Fruit fly (Drosophila melanogaster): ENCODE results near the gene SNF4Agamma.

SNF4Agamma gene

DNA sequence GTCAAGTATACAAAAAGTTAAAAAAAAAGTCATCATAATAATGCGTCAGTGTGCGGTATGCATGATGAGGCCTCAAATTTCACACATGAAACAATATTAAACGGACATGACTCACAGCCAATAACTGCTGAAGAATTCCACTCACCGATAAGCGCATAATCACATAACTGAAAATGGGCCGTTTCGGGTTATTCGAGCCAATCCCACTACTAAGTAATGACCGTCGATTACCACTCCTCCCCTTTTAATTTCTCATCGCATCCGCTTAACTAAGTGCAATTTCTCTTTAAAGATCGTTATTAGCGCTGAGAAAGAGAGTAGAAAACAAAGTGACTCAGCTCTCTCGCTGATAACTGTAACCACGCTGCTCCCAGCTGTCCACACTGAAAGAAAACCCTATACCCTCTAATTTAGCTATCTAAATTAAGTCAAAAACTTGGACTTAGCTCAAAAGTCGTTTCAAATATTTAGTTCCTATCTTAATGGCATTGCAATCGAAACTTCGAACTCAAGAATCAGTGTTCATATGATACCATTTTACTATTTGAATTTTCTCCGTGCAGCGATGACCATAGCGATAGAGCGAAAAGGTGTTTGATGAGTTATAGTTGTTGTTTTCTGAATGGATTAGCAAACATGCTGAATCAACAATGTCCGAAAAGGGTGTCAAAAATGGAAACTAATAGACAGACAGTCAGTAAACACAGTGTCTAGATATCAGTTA lies 27.6 kb upstream of the SNF4Agamma start (continued):
- peak; percentile 78 for TF ChIP-seq kah (GFP tag; optimal IDR thresholded peaks at IDR 0.05)
- 0 out of 2 replicates have a peak, but pooled peaks have one; percentile 19 for TF ChIP-seq Lim3 (GFP tag; IDR thresholded peaks at IDR 0.05)
- peak; percentile 33 for TF ChIP-seq CG30020 (tag; optimal IDR thresholded peaks at IDR 0.05)
- no peak for TF ChIP-seq Dref (GFP tag; IDR thresholded peaks at IDR 0.05)
- TF ChIP-seq CG10321 (GFP tag; IDR thresholded peaks at IDR 0.05): peak; percentile 52
- TF ChIP-seq ro (GFP tag; IDR thresholded peaks at IDR 0.05): 0 out of 2 replicates have a peak, but pooled peaks have one; percentile 60
- TF ChIP-seq pfk (GFP tag; optimal IDR thresholded peaks at IDR 0.05): peak; percentile 44
- TF ChIP-seq gt (GFP tag; IDR thresholded peaks at IDR 0.05): peak; percentile 44; the same call in 1 of the 2 replicates
- TF ChIP-seq sob (GFP tag; IDR thresholded peaks at IDR 0.05): peak; percentile 89
- TF ChIP-seq CG31365 (tag; optimal IDR thresholded peaks at IDR 0.05): peak; percentile 81
- no peak for TF ChIP-seq lab (GFP tag; optimal IDR thresholded peaks at IDR 0.05)
- peak; percentile 56 for TF ChIP-seq CG11696 (GFP tag; IDR thresholded peaks at IDR 0.05)
- TF ChIP-seq chif (GFP tag; optimal IDR thresholded peaks at IDR 0.05): peak; percentile 88 to 90
- TF ChIP-seq zen (tag; optimal IDR thresholded peaks at IDR 0.05): peak; percentile 87
- peak; percentile 93 for TF ChIP-seq CG1603 (tag; optimal IDR thresholded peaks at IDR 0.05)
- TF ChIP-seq bab2 (GFP tag; optimal IDR thresholded peaks at IDR 0.05): peak; percentile 93
- TF ChIP-seq Hmx (GFP tag; optimal IDR thresholded peaks at IDR 0.05): peak; percentile 59
- peak; percentile 86 for TF ChIP-seq slp2 (GFP tag; optimal IDR thresholded peaks at IDR 0.05)
- peak; percentile 94 for TF ChIP-seq gro (GFP tag; optimal IDR thresholded peaks at IDR 0.05)
- TF ChIP-seq CG6813 (GFP tag; optimal IDR thresholded peaks at IDR 0.05): peak; percentile 91
- TF ChIP-seq ac (GFP tag; optimal IDR thresholded peaks at IDR 0.05): peak; percentile 75
- peak; percentile 87 for TF ChIP-seq CG13624 (GFP tag; optimal IDR thresholded peaks at IDR 0.05)
- peak; percentile 81 for TF ChIP-seq CG4820 (GFP tag; optimal IDR thresholded peaks at IDR 0.05)
- TF ChIP-seq nau (GFP tag; optimal IDR thresholded peaks at IDR 0.05): peak; percentile 82
- TF ChIP-seq ERR (GFP tag; optimal IDR thresholded peaks at IDR 0.05): peak; percentile 77
- TF ChIP-seq cas (GFP tag; IDR thresholded peaks at IDR 0.05): peak; percentile 77
- no peak for TF ChIP-seq Hr39 (optimal IDR thresholded peaks at IDR 0.05)
- TF ChIP-seq CG11085 (GFP tag; IDR thresholded peaks at IDR 0.05): peak; percentile 57; the same call in 1 of the 2 replicates
- peak; percentile 79 for TF ChIP-seq phol (tag; optimal IDR thresholded peaks at IDR 0.05)
- TF ChIP-seq CG4404 (GFP tag; IDR thresholded peaks at IDR 0.05): peak; percentile 61
- TF ChIP-seq HLH54F (GFP tag; optimal IDR thresholded peaks at IDR 0.05): peak; percentile 88
- peak; percentile 65; the same call in 1 of the 2 replicates for TF ChIP-seq sim (GFP tag; IDR thresholded peaks at IDR 0.05)
- TF ChIP-seq CG11247 (GFP tag; IDR thresholded peaks at IDR 0.05): peak; percentile 81
- TF ChIP-seq croc (GFP tag; conservative IDR thresholded peaks at IDR 0.05): peak; percentile 78
- TF ChIP-seq pum (GFP tag; optimal IDR thresholded peaks at IDR 0.05): peak; percentile 86
- TF ChIP-seq CG2120 (GFP tag; optimal IDR thresholded peaks at IDR 0.05): peak; percentile 93
- TF ChIP-seq tx (GFP tag; optimal IDR thresholded peaks at IDR 0.05): peak; percentile 85
- no peak for TF ChIP-seq CG42726 (GFP tag; IDR thresholded peaks at IDR 0.05; ENCODE audit: partially characterized antibody)
- peak; percentile 82 for TF ChIP-seq Spps (tag; optimal IDR thresholded peaks at IDR 0.05)
- peak; percentile 68 for TF ChIP-seq trh (GFP tag; optimal IDR thresholded peaks at IDR 0.05)
- peak; percentile 90 for TF ChIP-seq jumu (GFP tag; optimal IDR thresholded peaks at IDR 0.05)
- TF ChIP-seq ab (GFP tag; optimal IDR thresholded peaks at IDR 0.05): peak; percentile 61
- peak; percentile 75 for TF ChIP-seq gcm2 (GFP tag; optimal IDR thresholded peaks at IDR 0.05)
- peak; percentile 92 for TF ChIP-seq CG12744 (GFP tag; optimal IDR thresholded peaks at IDR 0.05)
- TF ChIP-seq sc (optimal IDR thresholded peaks at IDR 0.05): no peak
- TF ChIP-seq sc (GFP tag; optimal IDR thresholded peaks at IDR 0.05): peak; percentile 72
- peak; percentile 85 for TF ChIP-seq Drgx (GFP tag; IDR thresholded peaks at IDR 0.05)
- TF ChIP-seq pho (GFP tag; optimal IDR thresholded peaks at IDR 0.05): peak; percentile 86
- TF ChIP-seq grn (GFP tag; optimal IDR thresholded peaks at IDR 0.05): peak; percentile 89
- peak; percentile 79 for TF ChIP-seq ewg (GFP tag; optimal IDR thresholded peaks at IDR 0.05)
- TF ChIP-seq CG18476 (GFP tag; optimal IDR thresholded peaks at IDR 0.05): peak; percentile 80
